Worm (Caenorhabditis elegans) whole organism, young adult: ENCODE data around the gene C04E6.13.
A peak's percentile ranks its signal among the peaks of the same experiment; 100 is the strongest.

ENCODE experiments used
- B0019.2 ChIP-seq: fragments of 200-800 bp; sonication (Bioruptor generic); conservative IDR thresholded peaks from 2 replicates; pipeline ENCODE4 v1.3.6; 2022; ENCODE audit warnings: missing genetic modification reagents, missing genetic modification characterization, missing compliant biosample characterization
- B0261.1 ChIP-seq: sonication (generic microtip); optimal IDR thresholded peaks from 2 replicates; lab custom pipeline; 2016; ENCODE audit warnings: mild to moderate bottlenecking, missing genetic modification characterization, moderate library complexity, missing compliant biosample characterization
- F33H1.4 ChIP-seq: fragments of 200-800 bp; sonication (Bioruptor generic); IDR thresholded peaks from 2 replicates; pipeline ENCODE4 v1.3.6; 2022; ENCODE audit warnings: missing genetic modification reagents, missing genetic modification characterization, missing compliant biosample characterization
- F37B4.10 ChIP-seq: fragments of 200-800 bp; sonication (Bioruptor generic); IDR thresholded peaks from 2 replicates; pipeline ENCODE4 v1.3.6; 2022; ENCODE audit warnings: missing genetic modification characterization, missing compliant biosample characterization
- Y95B8A.8 ChIP-seq: fragments of 200-800 bp; sonication (Bioruptor generic); IDR thresholded peaks from 2 replicates; pipeline ENCODE4 v1.3.6; 2022; ENCODE audit warnings: missing genetic modification reagents, missing genetic modification characterization, missing compliant biosample characterization
- aptf-2 ChIP-seq: fragments of 200-800 bp; sonication (Bioruptor generic); conservative IDR thresholded peaks from 2 replicates; pipeline ENCODE4 v1.3.6; 2022; ENCODE audit warnings: missing genetic modification reagents, missing genetic modification characterization, missing compliant biosample characterization
- attf-3 ChIP-seq: fragments of 200-800 bp; sonication (Bioruptor generic); conservative IDR thresholded peaks from 2 replicates; pipeline ENCODE4 v1.3.6; 2022; ENCODE audit warnings: missing genetic modification reagents, missing genetic modification characterization, missing compliant biosample characterization
- attf-5 ChIP-seq: fragments of 200-800 bp; sonication (Bioruptor generic); optimal IDR thresholded peaks from 2 replicates; lab custom pipeline; 2018; ENCODE audit warnings: mild to moderate bottlenecking, missing genetic modification characterization, missing compliant biosample characterization
- bed-1 ChIP-seq: fragments of 200-800 bp; sonication (Bioruptor generic); IDR thresholded peaks from 2 replicates; pipeline ENCODE4 v1.3.6; 2022; ENCODE audit warnings: missing genetic modification reagents, missing genetic modification characterization, missing compliant biosample characterization
- cebp-2 ChIP-seq: fragments of 200-800 bp; sonication (Bioruptor generic); IDR thresholded peaks from 2 replicates; pipeline ENCODE4 v1.3.6; 2022; ENCODE audit warnings: missing genetic modification characterization, missing compliant biosample characterization
- dpl-1 ChIP-seq: fragments of 150-350 bp; optimal IDR thresholded peaks from 2 replicates; lab custom pipeline; 2014; ENCODE audit warnings: missing biosample characterization, missing genetic modification reagents, missing genetic modification characterization
- egrh-3 ChIP-seq: fragments of 200-800 bp; sonication (Bioruptor generic); IDR thresholded peaks from 2 replicates; pipeline ENCODE4 v1.3.6; 2022; ENCODE audit warnings: missing genetic modification reagents, missing genetic modification characterization, missing compliant biosample characterization
- gei-17 ChIP-seq: fragments of 200-800 bp; sonication (Bioruptor generic); optimal IDR thresholded peaks from 2 replicates; lab custom pipeline; 2018; ENCODE audit warnings: mild to moderate bottlenecking, missing genetic modification characterization, missing compliant biosample characterization
- hmg-1.2 ChIP-seq: fragments of 200-800 bp; sonication (Bioruptor generic); IDR thresholded peaks from 2 replicates; pipeline ENCODE4 v1.3.6; 2022; ENCODE audit warnings: missing genetic modification reagents, missing genetic modification characterization, missing compliant biosample characterization
- let-526 ChIP-seq: fragments of 200-800 bp; sonication (Bioruptor generic); IDR thresholded peaks from 2 replicates; pipeline ENCODE4 v1.3.6; 2022; ENCODE audit warnings: missing genetic modification reagents, missing genetic modification characterization, missing compliant biosample characterization
- let-607 ChIP-seq, 2 experiments: fragments of 200-800 bp in 1 of 2; sonication (Bioruptor generic) in 1 of 2; sonication (generic microtip) in 1 of 2; optimal IDR thresholded peaks; 2 replicates each; lab custom pipeline; 2016 to 2018; ENCODE audit warnings: mild to moderate bottlenecking in 2 of 2, missing compliant biosample characterization in 2 of 2, missing genetic modification characterization in 2 of 2, moderate library complexity in 2 of 2, missing genotype in 1 of 2
- mes-4 ChIP-seq: sonication (generic microtip); optimal IDR thresholded peaks from 2 replicates; lab custom pipeline; 2016; ENCODE audit warnings: missing genotype, missing genetic modification characterization, missing compliant biosample characterization
- mxl-1 ChIP-seq: sonication (generic microtip); optimal IDR thresholded peaks from 2 replicates; lab custom pipeline; 2016; ENCODE audit warnings: missing genetic modification characterization, missing compliant biosample characterization
- nfya-2 ChIP-seq: fragments of 200-800 bp; sonication (Bioruptor generic); IDR thresholded peaks from 2 replicates; pipeline ENCODE4 v1.3.6; 2022; ENCODE audit warnings: missing genetic modification reagents, missing genetic modification characterization, missing compliant biosample characterization
- nhr-27 ChIP-seq: fragments of 200-800 bp; sonication (Bioruptor generic); optimal IDR thresholded peaks from 2 replicates; lab custom pipeline; 2018; ENCODE audit warnings: mild to moderate bottlenecking, missing genetic modification characterization, moderate library complexity, missing compliant biosample characterization
- pbrm-1 ChIP-seq: fragments of 200-800 bp; sonication (Bioruptor generic); IDR thresholded peaks from 2 replicates; pipeline ENCODE4 v1.3.6; 2022; ENCODE audit warnings: missing genetic modification reagents, missing genetic modification characterization, missing compliant biosample characterization
- pha-4 ChIP-seq: fragments of 150-350 bp; sonication (generic microtip); optimal IDR thresholded peaks from 2 replicates; lab custom pipeline; 2014; ENCODE audit warnings: missing biosample characterization, missing genetic modification reagents, missing genetic modification characterization
- snpc-1.1 ChIP-seq: sonication (generic microtip); optimal IDR thresholded peaks from 2 replicates; lab custom pipeline; 2017; ENCODE audit warnings: missing genetic modification characterization, mild to moderate bottlenecking, missing compliant biosample characterization, antibody characterized with exemption, moderate library complexity, missing genotype, missing genetic modification reagents; ENCODE audit not compliant: insufficient read depth
- snpc-1.3 ChIP-seq: sonication (generic microtip); optimal IDR thresholded peaks from 2 replicates; lab custom pipeline; 2017; ENCODE audit warnings: missing genetic modification characterization, mild to moderate bottlenecking, missing compliant biosample characterization, antibody characterized with exemption, moderate library complexity, missing genotype, missing genetic modification reagents; ENCODE audit not compliant: insufficient read depth
- tbp1 ChIP-seq: fragments of 200-800 bp; sonication (Bioruptor generic); optimal IDR thresholded peaks from 2 replicates; lab custom pipeline; 2018; ENCODE audit warnings: mild to moderate bottlenecking, missing genetic modification characterization, missing compliant biosample characterization
- tlf-1 ChIP-seq: fragments of 200-800 bp; sonication (Bioruptor generic); optimal IDR thresholded peaks from 2 replicates; lab custom pipeline; 2018; ENCODE audit warnings: mild to moderate bottlenecking, missing genetic modification characterization, missing compliant biosample characterization
- ztf-25 ChIP-seq: fragments of 200-800 bp; sonication (Bioruptor generic); IDR thresholded peaks from 2 replicates; pipeline ENCODE4 v1.3.6; 2022; ENCODE audit warnings: missing genetic modification reagents, missing genetic modification characterization, missing compliant biosample characterization

The C04E6.13 gene

DNA sequence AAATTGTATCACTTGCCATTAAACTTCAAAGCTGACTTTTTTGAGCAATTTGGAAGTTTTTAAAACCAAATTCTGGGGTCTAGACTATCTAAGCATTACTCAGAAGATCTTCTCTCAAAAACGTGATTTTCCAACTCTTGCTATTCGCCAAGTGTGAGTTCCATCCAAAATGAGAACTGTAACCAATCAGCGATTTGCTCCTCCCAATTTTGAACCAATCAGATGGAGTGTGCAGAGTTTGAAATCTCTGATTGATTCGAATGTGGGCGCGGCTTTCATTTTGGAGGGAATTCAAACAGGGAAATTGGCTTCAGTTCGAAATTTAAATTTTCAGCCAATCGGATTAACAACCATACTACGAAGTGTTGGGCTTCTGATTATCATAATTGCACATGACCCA is 40.6 kb downstream of the C04E6.13 start:
- TF ChIP-seq let-526 (GFP tag; lab: Robert Waterston, UW) = no peak
- no peak for TF ChIP-seq ztf-25 (GFP tag; lab: Robert Waterston, UW)
- no peak for TF ChIP-seq pbrm-1 (GFP tag; lab: Robert Waterston, UW)
- no peak for TF ChIP-seq F37B4.10 (GFP tag; lab: Robert Waterston, UW)

DNA sequence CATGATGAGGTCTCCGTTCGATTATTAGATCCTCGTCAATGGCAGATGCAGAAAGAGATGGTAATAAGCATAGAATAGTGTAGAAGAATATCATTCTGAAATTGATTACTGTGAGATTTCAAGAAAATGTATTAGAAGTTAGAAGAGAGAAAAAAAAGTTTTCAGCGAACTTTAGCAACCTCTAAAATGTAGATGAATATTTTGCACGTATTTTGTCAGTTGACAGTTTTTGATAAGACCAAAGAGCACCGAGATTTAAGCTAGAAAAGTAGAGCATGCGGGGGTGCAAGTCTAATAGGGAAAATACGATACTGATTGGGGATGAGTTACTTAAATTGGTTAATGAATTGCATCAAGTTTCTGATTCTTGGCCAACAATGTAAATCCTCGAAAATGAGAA is 42.2 kb downstream of the C04E6.13 start, which contains the start of gene M03F8.6:
Gene M03F8.6, minus strand, starts transcription at position 101 of the 400 bp plus-strand sequence.
- TF ChIP-seq snpc-1.3 (tag; lab: Kevin White, UChicago) = no peak
- no peak for TF ChIP-seq aptf-2 (GFP tag; lab: Robert Waterston, UW)
- no peak for TF ChIP-seq nhr-27 (tag; lab: Kevin White, UChicago)
- no peak for TF ChIP-seq attf-3 (GFP tag; lab: Robert Waterston, UW)
- no peak for TF ChIP-seq hmg-1.2 (GFP tag; lab: Robert Waterston, UW)
- TF ChIP-seq B0019.2 = no peak
- no peak for TF ChIP-seq B0261.1 (tag; lab: Kevin White, UChicago)
- TF ChIP-seq tlf-1 = no peak
- TF ChIP-seq gei-17 = no peak
- no peak for TF ChIP-seq dpl-1 (GFP tag; lab: Kevin White, UChicago)
- no peak for TF ChIP-seq mxl-1 (tag; lab: Kevin White, UChicago)
- no peak for TF ChIP-seq F33H1.4 (GFP tag; lab: Robert Waterston, UW)
- TF ChIP-seq, all 124 proteins: peak for 0

DNA sequence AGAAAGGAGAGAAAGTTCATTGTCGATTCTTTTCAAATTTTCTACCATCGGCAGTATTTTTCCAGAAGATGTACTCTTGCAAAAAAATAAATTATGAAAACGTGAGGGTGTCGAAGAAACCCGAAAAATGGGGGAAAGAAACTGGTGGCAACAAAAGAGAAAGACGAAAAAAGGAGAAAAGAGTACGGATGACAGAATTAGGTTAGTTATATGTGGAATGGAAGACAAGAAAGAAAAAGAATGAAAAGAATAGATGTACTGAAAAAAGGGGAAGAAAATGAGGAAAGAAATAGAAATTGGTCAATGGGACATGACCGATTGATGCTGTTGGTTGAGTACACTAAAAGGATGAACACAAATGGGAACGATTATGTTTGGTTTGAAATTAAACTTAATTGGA is 43.1 kb downstream of the C04E6.13 start:
- TF ChIP-seq egrh-3 (GFP tag; lab: Robert Waterston, UW) (no peak), tbp1 (GFP tag; lab: Kevin White, UChicago) (no peak), let-607 (tag; optimal IDR thresholded peaks at IDR 0.05; lab: Kevin White, UChicago) (no peak), nfya-2 (GFP tag; lab: Robert Waterston, UW) (no peak), attf-5 (GFP tag; lab: Kevin White, UChicago) (no peak), attf-3 (GFP tag; lab: Robert Waterston, UW) (no peak), mes-4 (tag; lab: Kevin White, UChicago) (no peak), snpc-1.1 (tag; lab: Kevin White, UChicago) (no peak), bed-1 (no peak)

- TF ChIP-seq pha-4 (tag; lab: Kevin White, UChicago) = no peak
- TF ChIP-seq cebp-2 (GFP tag; lab: Robert Waterston, UW) = 0 out of 2 replicates have a peak, but pooled peaks have one; percentile 16
- TF ChIP-seq attf-5 (GFP tag; lab: Kevin White, UChicago) = no peak
These were observed 49.0 kb downstream of the C04E6.13 start, which contains the start of gene mcp-1 for ce11 chrV:5961516-5961915. mcp-1 (plus strand) TSS chrV:5961807.

DNA sequence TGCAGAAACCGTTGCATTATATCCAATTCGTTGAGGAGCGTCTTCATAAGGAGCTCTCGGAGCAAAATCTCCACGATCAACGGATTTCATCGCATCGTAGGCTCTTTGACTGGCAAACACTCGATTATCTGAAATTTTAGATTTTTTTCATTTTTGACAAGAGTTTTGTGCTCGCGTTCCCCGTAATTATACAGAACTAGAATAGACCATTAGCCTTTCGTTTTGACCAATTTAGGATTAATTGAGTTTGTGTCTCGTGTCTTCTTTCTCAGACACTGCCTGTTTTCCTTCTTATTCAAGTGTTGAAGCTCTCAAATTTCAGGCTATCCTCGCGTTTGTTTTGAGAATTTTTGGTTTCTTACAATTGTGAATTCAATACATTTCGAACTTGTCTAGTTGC is 50.6 kb downstream of the C04E6.13 start:
- TF ChIP-seq tbp1 (GFP tag; lab: Kevin White, UChicago) (no peak), Y95B8A.8 (no peak)
